Worm (Caenorhabditis elegans) whole organism, late embryonic: ENCODE results near the gene F38A1.11.

Source experiments
- C38D4.7 ChIP-seq: fragments of 200-800 bp; sonication (Bioruptor generic); optimal IDR thresholded peaks from 2 replicates; lab custom pipeline; 2018; ENCODE audit warnings: mild to moderate bottlenecking, missing genetic modification characterization, moderate library complexity, missing compliant biosample characterization
- F13H6.1 ChIP-seq: sonication (generic microtip); optimal IDR thresholded peaks from 2 replicates; lab custom pipeline; 2016; ENCODE audit warnings: missing genetic modification characterization, missing compliant biosample characterization
- ceh-2 ChIP-seq: sonication (generic microtip); optimal IDR thresholded peaks from 2 replicates; lab custom pipeline; 2016; ENCODE audit warnings: missing genotype, missing genetic modification characterization, missing compliant biosample characterization
- ceh-31 ChIP-seq: sonication (generic microtip); optimal IDR thresholded peaks from 2 replicates; lab custom pipeline; 2016; ENCODE audit warnings: missing genetic modification characterization, missing compliant biosample characterization
- ceh-48 ChIP-seq: sonication (generic microtip); optimal IDR thresholded peaks from 2 replicates; lab custom pipeline; 2016; ENCODE audit warnings: missing genetic modification characterization, inconsistent platforms, missing compliant biosample characterization
- ceh-6 ChIP-seq: fragments of 200-800 bp; sonication (Bioruptor generic); optimal IDR thresholded peaks from 2 replicates; lab custom pipeline; 2018; ENCODE audit warnings: mild to moderate bottlenecking, missing genetic modification characterization, missing compliant biosample characterization
- ceh-9 ChIP-seq: sonication (generic microtip); optimal IDR thresholded peaks from 2 replicates; lab custom pipeline; 2016; ENCODE audit warnings: mild to moderate bottlenecking, missing genetic modification characterization, inconsistent platforms, missing compliant biosample characterization
- che-1 ChIP-seq: sonication (generic microtip); optimal IDR thresholded peaks from 2 replicates; lab custom pipeline; 2016; ENCODE audit warnings: mild to moderate bottlenecking, missing genetic modification characterization, missing compliant biosample characterization
- dve-1 ChIP-seq: sonication (generic microtip); optimal IDR thresholded peaks from 2 replicates; lab custom pipeline; 2017; ENCODE audit warnings: antibody characterized with exemption, mild to moderate bottlenecking, missing genetic modification characterization, missing compliant biosample characterization
- elt-2 ChIP-seq: sonication (generic microtip); optimal IDR thresholded peaks from 2 replicates; lab custom pipeline; 2016; ENCODE audit warnings: missing genetic modification reagents, missing genetic modification characterization, missing compliant biosample characterization
- eyg-1 ChIP-seq: sonication (generic microtip); optimal IDR thresholded peaks from 2 replicates; lab custom pipeline; 2016; ENCODE audit warnings: missing genotype, missing genetic modification characterization, missing compliant biosample characterization
- fax-1 ChIP-seq: sonication (generic microtip); optimal IDR thresholded peaks from 2 replicates; lab custom pipeline; 2016; ENCODE audit warnings: missing genotype, missing genetic modification characterization, missing compliant biosample characterization
- fkh-10 ChIP-seq: fragments of 150-350 bp; optimal IDR thresholded peaks from 2 replicates; lab custom pipeline; 2014; ENCODE audit warnings: missing biosample characterization, missing genetic modification reagents, missing genetic modification characterization
- fkh-6 ChIP-seq: sonication (generic microtip); optimal IDR thresholded peaks from 2 replicates; lab custom pipeline; 2016; ENCODE audit warnings: missing genetic modification characterization, missing compliant biosample characterization
- gmeb-2 ChIP-seq: sonication (generic microtip); optimal IDR thresholded peaks from 2 replicates; lab custom pipeline; 2016; ENCODE audit warnings: missing genetic modification characterization, inconsistent platforms, missing compliant biosample characterization
- hlh-13 ChIP-seq: fragments of 200-800 bp; sonication (Bioruptor generic); optimal IDR thresholded peaks from 2 replicates; lab custom pipeline; 2018; ENCODE audit warnings: mild to moderate bottlenecking, missing genetic modification characterization, missing compliant biosample characterization
- hlh-8 ChIP-seq: sonication (generic microtip); optimal IDR thresholded peaks from 2 replicates; lab custom pipeline; 2016; ENCODE audit warnings: missing genotype, missing genetic modification characterization, missing compliant biosample characterization
- lim-6 ChIP-seq: sonication (generic microtip); optimal IDR thresholded peaks from 2 replicates; lab custom pipeline; 2016; ENCODE audit warnings: missing genetic modification characterization, missing compliant biosample characterization
- lin-11 ChIP-seq: fragments of 200-800 bp; sonication (Bioruptor generic); optimal IDR thresholded peaks from 2 replicates; lab custom pipeline; 2018; ENCODE audit warnings: mild to moderate bottlenecking, missing genetic modification characterization, missing compliant biosample characterization
- nfya-1 ChIP-seq: sonication (generic microtip); optimal IDR thresholded peaks from 2 replicates; lab custom pipeline; 2017; ENCODE audit warnings: missing genetic modification characterization, mild to moderate bottlenecking, missing compliant biosample characterization, antibody characterized with exemption, moderate library complexity
- nhr-11 ChIP-seq: fragments of 150-350 bp; optimal IDR thresholded peaks from 2 replicates; lab custom pipeline; 2014; ENCODE audit warnings: missing biosample characterization, missing genetic modification characterization
- nhr-232 ChIP-seq: sonication (generic microtip); optimal IDR thresholded peaks from 2 replicates; lab custom pipeline; 2016; ENCODE audit warnings: missing genetic modification characterization, missing compliant biosample characterization
- npax-4 ChIP-seq: sonication (generic microtip); optimal IDR thresholded peaks from 2 replicates; lab custom pipeline; 2016; ENCODE audit warnings: missing genetic modification characterization, missing compliant biosample characterization
- pag-3 ChIP-seq: sonication (generic microtip); optimal IDR thresholded peaks from 2 replicates; lab custom pipeline; 2016; ENCODE audit warnings: missing compliant biosample characterization, missing genetic modification characterization, borderline replicate concordance
- pat-9 ChIP-seq: fragments of 200-800 bp; sonication (Bioruptor generic); optimal IDR thresholded peaks from 2 replicates; lab custom pipeline; 2018; ENCODE audit warnings: mild to moderate bottlenecking, missing genetic modification characterization, moderate library complexity, missing compliant biosample characterization
- pha-4 ChIP-seq: fragments of 150-350 bp; optimal IDR thresholded peaks from 2 replicates; lab custom pipeline; 2018; ENCODE audit warnings: missing biosample characterization, missing genetic modification reagents, missing genetic modification characterization
- pqm-1 ChIP-seq: sonication (generic microtip); optimal IDR thresholded peaks from 2 replicates; lab custom pipeline; 2016; ENCODE audit warnings: missing genetic modification characterization, missing compliant biosample characterization
- ref-2 ChIP-seq: sonication (generic microtip); optimal IDR thresholded peaks from 2 replicates; lab custom pipeline; 2016; ENCODE audit warnings: missing genetic modification characterization, missing compliant biosample characterization
- sox-4 ChIP-seq: sonication (generic microtip); optimal IDR thresholded peaks from 2 replicates; lab custom pipeline; 2017; ENCODE audit warnings: mild to moderate bottlenecking, missing genetic modification characterization, inconsistent platforms, missing compliant biosample characterization
- tbx-2 ChIP-seq: sonication (generic microtip); optimal IDR thresholded peaks from 2 replicates; lab custom pipeline; 2016; ENCODE audit warnings: missing genetic modification characterization, missing compliant biosample characterization
- tbx-7 ChIP-seq: sonication (generic microtip); optimal IDR thresholded peaks from 2 replicates; lab custom pipeline; 2016; ENCODE audit warnings: missing genotype, missing genetic modification characterization, missing compliant biosample characterization
- ttx-3 ChIP-seq: sonication (generic microtip); optimal IDR thresholded peaks from 2 replicates; lab custom pipeline; 2016; ENCODE audit warnings: missing genetic modification reagents, missing genetic modification characterization, missing compliant biosample characterization
- unc-42 ChIP-seq: sonication (generic microtip); optimal IDR thresholded peaks from 2 replicates; lab custom pipeline; 2016; ENCODE audit warnings: missing genotype, missing genetic modification characterization, missing compliant biosample characterization
- unc-55 ChIP-seq: sonication (generic microtip); optimal IDR thresholded peaks from 2 replicates; lab custom pipeline; 2017; ENCODE audit warnings: missing biosample characterization, missing genetic modification reagents, missing genetic modification characterization
- unc-86 ChIP-seq: sonication (generic microtip); optimal IDR thresholded peaks from 2 replicates; lab custom pipeline; 2016; ENCODE audit warnings: missing genetic modification characterization, missing compliant biosample characterization
- zip-5 ChIP-seq: sonication (generic microtip); optimal IDR thresholded peaks from 2 replicates; lab custom pipeline; 2016; ENCODE audit warnings: missing genetic modification characterization, missing compliant biosample characterization
- ztf-16 ChIP-seq: sonication (generic microtip); optimal IDR thresholded peaks from 2 replicates; lab custom pipeline; 2017; ENCODE audit warnings: missing genetic modification characterization, missing compliant biosample characterization

The F38A1.11 gene

ce11 chrIV:1246762-1247436, at the start of gene F38A1.11, which contains the start of gene clec-165:
Gene F38A1.11, plus strand, starts transcription at chrIV:1247386.
Gene clec-165, minus strand, starts transcription at chrIV:1246886.
- TF ChIP-seq unc-86 (tag; lab: Kevin White, UChicago) (no peak), ref-2 (tag; lab: Kevin White, UChicago) (no peak), ttx-3 (no peak), ceh-2 (tag; lab: Kevin White, UChicago) (no peak), tbx-2 (no peak), ztf-16 (tag; lab: Kevin White, UChicago) (no peak), fkh-10 (GFP tag; lab: Kevin White, UChicago) (no peak), pha-4 (tag; lab: Kevin White, UChicago) (no peak), elt-2 (tag; lab: Kevin White, UChicago) (no peak), pat-9 (tag; lab: Kevin White, UChicago) (no peak), lin-11 (tag; lab: Kevin White, UChicago) (no peak), gmeb-2 (tag; lab: Kevin White, UChicago) (no peak), eyg-1 (tag; lab: Kevin White, UChicago) (no peak), ceh-48 (no peak), unc-42 (no peak), fax-1 (tag; lab: Kevin White, UChicago) (no peak), hlh-13 (GFP tag; lab: Kevin White, UChicago) (no peak)

ce11 chrIV:1199501-1199900, 47.7 kb upstream of the F38A1.11 start:
- TF ChIP-seq nfya-1 (tag; lab: Kevin White, UChicago) (no peak), unc-55 (GFP tag; lab: Kevin White, UChicago) (no peak), ceh-2 (tag; lab: Kevin White, UChicago) (no peak), ceh-9 (tag; lab: Kevin White, UChicago) (no peak), fkh-10 (GFP tag; lab: Kevin White, UChicago) (no peak), fkh-6 (tag; lab: Kevin White, UChicago) (no peak), F13H6.1 (tag; lab: Kevin White, UChicago) (no peak), ceh-31 (tag; lab: Kevin White, UChicago) (no peak), pqm-1 (no peak), tbx-7 (no peak), zip-5 (tag; lab: Kevin White, UChicago) (no peak), hlh-8 (tag; lab: Kevin White, UChicago) (no peak), ztf-16 (tag; lab: Kevin White, UChicago) (no peak), npax-4 (tag; lab: Kevin White, UChicago) (no peak), lim-6 (tag; lab: Kevin White, UChicago) (no peak), hlh-13 (GFP tag; lab: Kevin White, UChicago) (no peak), nhr-11 (tag; lab: Kevin White, UChicago) (no peak), dve-1 (no peak), pag-3 (tag; lab: Kevin White, UChicago) (no peak)

ce11 chrIV:1204870-1205269, 42.3 kb upstream of the F38A1.11 start, which contains the start of gene dsl-2:
Gene dsl-2, minus strand, starts transcription at chrIV:1204970.
- TF ChIP-seq C38D4.7 (GFP tag; lab: Kevin White, UChicago) (no peak), sox-4 (no peak), fkh-10 (GFP tag; lab: Kevin White, UChicago) (no peak), nhr-232 (no peak), ceh-6 (GFP tag; lab: Kevin White, UChicago) (no peak), che-1 (tag; lab: Kevin White, UChicago) (no peak)
